Fruit fly (Drosophila melanogaster) whole organism, embryonic: Measurements from ENCODE around the gene CG9522.

Source experiments
- CG14710 ChIP-seq: fragments of 200-800 bp; sonication (Bioruptor generic); optimal IDR thresholded peaks from 3 replicates; lab custom pipeline; 2019; ENCODE audit warnings: missing biosample characterization, mild to moderate bottlenecking, missing genetic modification characterization, moderate library complexity
- CG16813 ChIP-seq: fragments of 200-800 bp; sonication (Bioruptor generic); IDR thresholded peaks from 3 replicates; pipeline ENCODE4 v1.3.6; 2022; ENCODE audit warnings: missing biosample characterization, missing genetic modification characterization; ENCODE audit not compliant: partially characterized antibody
- CG4820 ChIP-seq: fragments of 200-800 bp; sonication (Bioruptor generic); optimal IDR thresholded peaks from 3 replicates; lab custom pipeline; 2016; ENCODE audit warnings: missing biosample characterization, missing genetic modification characterization
- Hr39 ChIP-seq: fragments of >200 bp; optimal IDR thresholded peaks from 2 replicates; lab custom pipeline; 2017
- aop ChIP-seq: fragments of 200-800 bp; sonication (Bioruptor generic); IDR thresholded peaks from 2 replicates; pipeline ENCODE4 v1.3.6; 2022; ENCODE audit warnings: missing biosample characterization, missing genetic modification characterization
- crp ChIP-seq, 2 experiments: fragments of 200-800 bp; sonication (Bioruptor generic); optimal IDR thresholded peaks; 2 replicates in 1 of 2; 3 replicates in 1 of 2; lab custom pipeline; 2017; ENCODE audit warnings: missing biosample characterization in 2 of 2, missing genetic modification characterization in 2 of 2, mild to moderate bottlenecking in 1 of 2, moderate library complexity in 1 of 2
- lmd ChIP-seq: fragments of 200-800 bp; sonication (Bioruptor generic); IDR thresholded peaks from 2 replicates; pipeline ENCODE4 v1.3.6; 2022; ENCODE audit warnings: missing biosample characterization, missing genetic modification characterization

DNA sequence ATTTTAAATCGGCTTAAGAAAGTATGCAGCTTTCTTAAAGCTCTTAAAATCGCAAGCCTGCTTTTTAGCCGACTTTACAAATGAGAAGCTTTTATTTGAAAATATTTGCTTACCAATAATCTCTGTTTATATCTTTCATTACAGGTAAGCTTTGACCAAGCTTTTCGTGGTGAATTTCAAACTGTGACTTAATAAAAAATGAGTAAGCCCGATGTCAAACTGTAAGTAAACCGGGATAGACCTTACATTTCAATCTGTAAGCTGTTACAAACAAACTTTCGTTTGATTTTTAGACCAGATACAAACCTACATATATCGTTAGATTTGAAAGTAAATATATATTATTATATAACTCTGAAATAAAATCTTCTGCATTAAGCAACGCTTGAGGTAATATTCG lies 36.9 kb upstream of the CG9522 start:
- TF ChIP-seq Hr39 (lab: Kevin White, UChicago) (no peak), lmd (GFP tag; lab: Robert Waterston, UW) (no peak), CG4820 (GFP tag; lab: Kevin White, UChicago) (no peak), CG14710 (no peak), crp (GFP tag; optimal IDR thresholded peaks at IDR 0.05; lab: Kevin White, UChicago) (no peak), CG16813 (no peak), aop (GFP tag; lab: Robert Waterston, UW) (no peak)
